Fruit fly (Drosophila melanogaster) whole organism, embryonic: ENCODE results near the gene CG11562.

Experiments used
- Atf3 ChIP-seq: fragments of 200-800 bp; sonication (Bioruptor generic); optimal IDR thresholded peaks from 3 replicates; lab custom pipeline; 2016; ENCODE audit warnings: missing biosample characterization, missing genetic modification characterization
- B-H1 ChIP-seq: fragments of 200-800 bp; sonication (Bioruptor generic); IDR thresholded peaks from 3 replicates; pipeline ENCODE4 v1.3.6; 2022; ENCODE audit warnings: missing biosample characterization, missing genetic modification characterization
- CG10147 ChIP-seq: fragments of 200-800 bp; sonication (Bioruptor generic); optimal IDR thresholded peaks from 2 replicates; lab custom pipeline; 2019; ENCODE audit warnings: missing biosample characterization, mild to moderate bottlenecking, missing genetic modification characterization, moderate library complexity
- CG10462 ChIP-seq: fragments of 200-800 bp; sonication (Bioruptor generic); optimal IDR thresholded peaks from 2 replicates; lab custom pipeline; 2016; ENCODE audit warnings: missing biosample characterization, missing genetic modification characterization
- CG10543 ChIP-seq: fragments of 200-800 bp; sonication (Bioruptor generic); optimal IDR thresholded peaks from 3 replicates; lab custom pipeline; 2017; ENCODE audit warnings: missing biosample characterization, mild to moderate bottlenecking, missing genetic modification characterization, moderate library complexity
- CG12299 ChIP-seq: fragments of 200-800 bp; sonication (Bioruptor generic); optimal IDR thresholded peaks from 2 replicates; lab custom pipeline; 2018; ENCODE audit warnings: missing biosample characterization, mild to moderate bottlenecking, missing genetic modification characterization
- CG12942 ChIP-seq: fragments of 200-800 bp; sonication (Bioruptor generic); optimal IDR thresholded peaks from 3 replicates; lab custom pipeline; 2016; ENCODE audit warnings: missing biosample characterization, missing genetic modification characterization
- CG13424 ChIP-seq: fragments of 200-800 bp; sonication (Bioruptor generic); optimal IDR thresholded peaks from 2 replicates; lab custom pipeline; 2019; ENCODE audit warnings: missing biosample characterization, mild to moderate bottlenecking, missing genetic modification characterization, moderate library complexity
- CG13775 ChIP-seq: fragments of 200-800 bp; sonication (Bioruptor generic); optimal IDR thresholded peaks from 3 replicates; lab custom pipeline; 2017; ENCODE audit warnings: missing biosample characterization, mild to moderate bottlenecking, missing genetic modification characterization
- CG15011 ChIP-seq: fragments of 200-800 bp; sonication (Bioruptor generic); optimal IDR thresholded peaks from 3 replicates; lab custom pipeline; 2018; ENCODE audit warnings: missing biosample characterization, mild to moderate bottlenecking, missing genetic modification characterization
- CG1529 ChIP-seq: fragments of 200-800 bp; sonication (Bioruptor generic); optimal IDR thresholded peaks from 3 replicates; lab custom pipeline; 2018; ENCODE audit warnings: missing biosample characterization, missing genetic modification characterization
- CG18262 ChIP-seq: fragments of 200-800 bp; optimal IDR thresholded peaks from 3 replicates; lab custom pipeline; 2019; ENCODE audit warnings: missing biosample characterization, mild to moderate bottlenecking, missing genetic modification characterization, moderate library complexity
- CG1832 ChIP-seq: fragments of 200-800 bp; sonication (Bioruptor generic); optimal IDR thresholded peaks from 2 replicates; lab custom pipeline; 2017; ENCODE audit warnings: missing biosample characterization, mild to moderate bottlenecking, missing genetic modification characterization, inconsistent platforms
- CG18599 ChIP-seq: fragments of 200-800 bp; sonication (Bioruptor generic); optimal IDR thresholded peaks from 3 replicates; lab custom pipeline; 2017; ENCODE audit warnings: missing biosample characterization, missing genetic modification characterization, mild to moderate bottlenecking, moderate library complexity, missing genetic modification reagents
- CG18619 ChIP-seq: fragments of 200-800 bp; sonication (Bioruptor generic); optimal IDR thresholded peaks from 3 replicates; lab custom pipeline; 2017; ENCODE audit warnings: missing biosample characterization, mild to moderate bottlenecking, missing genetic modification characterization
- CG2116 ChIP-seq: fragments of 200-800 bp; sonication (Bioruptor generic); optimal IDR thresholded peaks from 3 replicates; lab custom pipeline; 2018; ENCODE audit warnings: missing biosample characterization, mild to moderate bottlenecking, missing genetic modification characterization
- CG32532 ChIP-seq: fragments of 200-800 bp; sonication (Bioruptor generic); IDR thresholded peaks from 2 replicates; pipeline ENCODE4 v1.3.6; 2022; ENCODE audit warnings: missing biosample characterization, missing genetic modification characterization
- CG3847 ChIP-seq: fragments of 200-800 bp; sonication (Bioruptor generic); IDR thresholded peaks from 2 replicates; pipeline ENCODE4 v1.3.6; 2022; ENCODE audit warnings: missing biosample characterization, missing genetic modification characterization
- CG3995 ChIP-seq: fragments of 200-800 bp; sonication (Bioruptor generic); optimal IDR thresholded peaks from 3 replicates; lab custom pipeline; 2016; ENCODE audit warnings: missing biosample characterization, missing genetic modification characterization
- CG6272 ChIP-seq: fragments of 200-800 bp; sonication (Bioruptor generic); IDR thresholded peaks from 2 replicates; pipeline ENCODE4 v1.3.6; 2022; ENCODE audit warnings: missing biosample characterization, missing genetic modification characterization
- CG6791 ChIP-seq: fragments of 200-800 bp; sonication (Bioruptor generic); IDR thresholded peaks from 3 replicates; pipeline ENCODE4 v1.3.6; 2022; ENCODE audit warnings: missing biosample characterization, missing genetic modification characterization; ENCODE audit not compliant: partially characterized antibody
- CG7786 ChIP-seq: fragments of 200-800 bp; sonication (Bioruptor generic); optimal IDR thresholded peaks from 2 replicates; lab custom pipeline; 2016; ENCODE audit warnings: missing biosample characterization, missing genetic modification characterization
- CG7963 ChIP-seq: fragments of 200-800 bp; sonication (Bioruptor generic); IDR thresholded peaks from 3 replicates; pipeline ENCODE4 v1.3.6; 2022; ENCODE audit warnings: missing biosample characterization, missing genetic modification characterization; ENCODE audit not compliant: partially characterized antibody
- CG8924 ChIP-seq: fragments of 200-800 bp; optimal IDR thresholded peaks from 3 replicates; lab custom pipeline; 2019; ENCODE audit warnings: missing biosample characterization, mild to moderate bottlenecking, missing genetic modification characterization, moderate library complexity
- Dbx ChIP-seq: fragments of 200-800 bp; sonication (Bioruptor generic); IDR thresholded peaks from 3 replicates; pipeline ENCODE4 v1.3.6; 2022; ENCODE audit warnings: missing biosample characterization, missing genetic modification characterization
- Dp ChIP-seq: fragments of 200-800 bp; sonication (Bioruptor generic); optimal IDR thresholded peaks from 2 replicates; lab custom pipeline; 2018; ENCODE audit warnings: missing biosample characterization, mild to moderate bottlenecking, missing genetic modification characterization, moderate library complexity
- Dref ChIP-seq: fragments of 200-800 bp; sonication (Bioruptor generic); IDR thresholded peaks from 2 replicates; pipeline ENCODE4 v1.3.6; 2022; ENCODE audit warnings: missing biosample characterization, missing genetic modification characterization
- HLHmδ ChIP-seq: fragments of 200-800 bp; sonication (Bioruptor generic); optimal IDR thresholded peaks from 2 replicates; lab custom pipeline; 2018; ENCODE audit warnings: missing biosample characterization, mild to moderate bottlenecking, missing genetic modification characterization, moderate library complexity
- Hmr ChIP-seq: fragments of 200-800 bp; sonication (Bioruptor generic); optimal IDR thresholded peaks from 3 replicates; lab custom pipeline; 2017; ENCODE audit warnings: mild to moderate bottlenecking, missing biosample characterization, missing genetic modification reagents, missing genetic modification characterization
- Hr51 ChIP-seq, 2 experiments: fragments of 200-800 bp; sonication (Bioruptor generic); optimal IDR thresholded peaks; 2 replicates in 1 of 2; 3 replicates in 1 of 2; lab custom pipeline; 2016 to 2018; ENCODE audit warnings: missing biosample characterization in 2 of 2, missing genetic modification characterization in 2 of 2, mild to moderate bottlenecking in 1 of 2, moderate library complexity in 1 of 2
- MESR4 ChIP-seq: fragments of 200-800 bp; sonication (Bioruptor generic); optimal IDR thresholded peaks from 2 replicates; lab custom pipeline; 2018; ENCODE audit warnings: missing biosample characterization, mild to moderate bottlenecking, missing genetic modification characterization, moderate library complexity
- Max ChIP-seq: fragments of 200-800 bp; sonication (Bioruptor generic); optimal IDR thresholded peaks from 2 replicates; lab custom pipeline; 2016; ENCODE audit warnings: missing biosample characterization, mild to moderate bottlenecking, missing genetic modification characterization
- Sin3A ChIP-seq: fragments of >200 bp; optimal IDR thresholded peaks from 2 replicates; lab custom pipeline; 2018
- Sox100B ChIP-seq: fragments of 200-800 bp; sonication (Bioruptor generic); optimal IDR thresholded peaks from 3 replicates; lab custom pipeline; 2018; ENCODE audit warnings: missing biosample characterization, mild to moderate bottlenecking, missing genetic modification characterization
- Usf ChIP-seq: fragments of 200-800 bp; sonication (Bioruptor generic); optimal IDR thresholded peaks from 2 replicates; lab custom pipeline; 2017; ENCODE audit warnings: missing genotype, missing biosample characterization, missing genetic modification characterization
- bcd ChIP-seq: fragments of 200-800 bp; sonication (Bioruptor generic); optimal IDR thresholded peaks from 2 replicates; lab custom pipeline; 2017; ENCODE audit warnings: missing biosample characterization, mild to moderate bottlenecking, missing genetic modification characterization
- chn ChIP-seq: fragments of 200-800 bp; sonication (Bioruptor generic); optimal IDR thresholded peaks from 2 replicates; lab custom pipeline; 2016; ENCODE audit warnings: missing biosample characterization, missing genetic modification characterization
- ewg ChIP-seq: fragments of 200-800 bp; sonication (Bioruptor generic); optimal IDR thresholded peaks from 3 replicates; lab custom pipeline; 2017; ENCODE audit warnings: mild to moderate bottlenecking, missing biosample characterization, missing genetic modification reagents, missing genetic modification characterization
- hbn ChIP-seq: fragments of 200-800 bp; sonication (Bioruptor generic); IDR thresholded peaks from 2 replicates; pipeline ENCODE4 v1.3.6; 2022; ENCODE audit warnings: missing biosample characterization, missing genetic modification characterization; ENCODE audit not compliant: partially characterized antibody
- jumu ChIP-seq: fragments of 200-800 bp; sonication (Bioruptor generic); optimal IDR thresholded peaks from 3 replicates; lab custom pipeline; 2016; ENCODE audit warnings: missing biosample characterization, missing genetic modification characterization
- pita ChIP-seq: fragments of 200-800 bp; sonication (Bioruptor generic); optimal IDR thresholded peaks from 2 replicates; lab custom pipeline; 2017; ENCODE audit warnings: missing biosample characterization, mild to moderate bottlenecking, missing genetic modification characterization
- row ChIP-seq: fragments of 200-800 bp; sonication (Bioruptor generic); IDR thresholded peaks from 3 replicates; pipeline ENCODE4 v1.3.6; 2022; ENCODE audit warnings: missing biosample characterization, missing genetic modification characterization
- run ChIP-seq: fragments of 200-800 bp; sonication (Bioruptor generic); optimal IDR thresholded peaks from 3 replicates; lab custom pipeline; 2018; ENCODE audit warnings: missing biosample characterization, mild to moderate bottlenecking, missing genetic modification characterization
- salm ChIP-seq: fragments of 200-800 bp; sonication (Bioruptor generic); optimal IDR thresholded peaks from 2 replicates; lab custom pipeline; 2018; ENCODE audit warnings: missing biosample characterization, mild to moderate bottlenecking, missing genetic modification characterization
- scrt ChIP-seq: fragments of 200-800 bp; sonication (Bioruptor generic); optimal IDR thresholded peaks from 2 replicates; lab custom pipeline; 2018; ENCODE audit warnings: missing biosample characterization, mild to moderate bottlenecking, missing genetic modification characterization, moderate library complexity
- seq ChIP-seq: fragments of 200-800 bp; sonication (Bioruptor generic); IDR thresholded peaks from 2 replicates; pipeline ENCODE4 v1.3.6; 2022; ENCODE audit warnings: missing biosample characterization, missing genetic modification characterization
- shn ChIP-seq: fragments of 200-800 bp; sonication (Bioruptor generic); optimal IDR thresholded peaks from 3 replicates; lab custom pipeline; 2016; ENCODE audit warnings: missing biosample characterization, missing genetic modification characterization
- slou ChIP-seq: fragments of 200-800 bp; sonication (Bioruptor generic); optimal IDR thresholded peaks from 3 replicates; lab custom pipeline; 2016; ENCODE audit warnings: missing biosample characterization, missing genetic modification characterization
- sob ChIP-seq: fragments of 200-800 bp; sonication (Bioruptor generic); IDR thresholded peaks from 2 replicates; pipeline ENCODE4 v1.3.6; 2022; ENCODE audit warnings: missing biosample characterization, missing genetic modification characterization
- vvl ChIP-seq: fragments of 200-800 bp; sonication (Bioruptor generic); IDR thresholded peaks from 2 replicates; pipeline ENCODE4 v1.3.6; 2022; ENCODE audit warnings: missing biosample characterization, missing genetic modification characterization

Gene CG11562

dm6 chr2L:277122-277671 is 15.0 kb upstream of the CG11562 start, which contains the start of gene smo:
smo (plus strand) TSS chr2L:277582.
- TF ChIP-seq CG12299 (tag; lab: Kevin White, UChicago) (no peak), slou (GFP tag; lab: Kevin White, UChicago) (peak; percentile 44), CG6272 (GFP tag; lab: Robert Waterston, UW) (no peak), Sin3A (lab: Kevin White, UChicago) (peak; percentile 100), pita (GFP tag; lab: Kevin White, UChicago) (no peak), CG10147 (GFP tag; lab: Kevin White, UChicago) (peak; percentile 48), Atf3 (peak; percentile 15), CG18262 (tag; lab: Kevin White, UChicago) (no peak), CG3995 (peak; percentile 57), CG7786 (GFP tag; lab: Kevin White, UChicago) (peak; percentile 24), CG10543 (GFP tag; lab: Kevin White, UChicago) (no peak), Dref (GFP tag; lab: Robert Waterston, UW) (peak; percentile 92), vvl (GFP tag; lab: Robert Waterston, UW) (peak; percentile 52; the same call in 1 of the 2 replicates), shn (GFP tag; lab: Kevin White, UChicago) (peak; percentile 51), run (no peak), Dp (peak; percentile 67), CG1832 (GFP tag; lab: Kevin White, UChicago) (no peak), sob (GFP tag; lab: Robert Waterston, UW) (0 out of 2 replicates have a peak, but pooled peaks have one; percentile 24), CG13775 (GFP tag; lab: Kevin White, UChicago) (peak; percentile 32), ewg (GFP tag; lab: Kevin White, UChicago) (peak; percentile 37), Sox100B (GFP tag; lab: Kevin White, UChicago) (no peak), CG18619 (GFP tag; lab: Kevin White, UChicago) (no peak), row (GFP tag; lab: Robert Waterston, UW) (peak; percentile 56), jumu (GFP tag; lab: Kevin White, UChicago) (peak; percentile 61), CG8924 (peak; percentile 16), HLHmδ (GFP tag; lab: Kevin White, UChicago) (no peak), Hmr (GFP tag; lab: Kevin White, UChicago) (peak; percentile 60), chn (GFP tag; lab: Kevin White, UChicago) (peak; percentile 33), CG2116 (GFP tag; lab: Kevin White, UChicago) (peak; percentile 90), MESR4 (GFP tag; lab: Kevin White, UChicago) (peak; percentile 67), B-H1 (GFP tag; lab: Robert Waterston, UW) (no peak), bcd (peak; percentile 56), CG13424 (peak; percentile 4), Dbx (no peak), Max (GFP tag; lab: Kevin White, UChicago) (peak; percentile 44), CG12942 (GFP tag; lab: Kevin White, UChicago) (peak; percentile 27), Usf (GFP tag; lab: Kevin White, UChicago) (no peak), CG1529 (GFP tag; lab: Kevin White, UChicago) (no peak), Hr51 (GFP tag; optimal IDR thresholded peaks at IDR 0.05; lab: Kevin White, UChicago) (peak in 1 of 2 experiments; percentile 68), hbn (GFP tag; lab: Robert Waterston, UW) (peak; percentile 79), CG3847 (GFP tag; lab: Robert Waterston, UW) (peak; percentile 62), salm (tag; lab: Kevin White, UChicago) (no peak), scrt (peak; percentile 92), CG10462 (GFP tag; lab: Kevin White, UChicago) (no peak), CG15011 (GFP tag; lab: Kevin White, UChicago) (no peak), seq (GFP tag; lab: Robert Waterston, UW) (no peak), CG18599 (GFP tag; lab: Kevin White, UChicago) (no peak), CG6791 (peak; percentile 81; the same call in 2 of the 3 replicates), CG32532 (GFP tag; lab: Robert Waterston, UW) (no peak), CG7963 (GFP tag; lab: Robert Waterston, UW) (peak; percentile 73)
